Worm (Caenorhabditis elegans) whole organism, L4 larva: ENCODE measurements around the gene sng-1.
A peak's percentile ranks its signal among the peaks of the same experiment; 100 is the strongest.

ENCODE experiments used
- D1046.2 ChIP-seq: fragments of 200-800 bp; sonication (Bioruptor generic); IDR thresholded peaks from 2 replicates; pipeline ENCODE4 v1.3.6; 2022; ENCODE audit warnings: missing genetic modification characterization, missing compliant biosample characterization
- F10B5.3 ChIP-seq: sonication (generic microtip); optimal IDR thresholded peaks from 2 replicates; lab custom pipeline; 2016; ENCODE audit warnings: mild to moderate bottlenecking, missing genetic modification characterization, missing compliant biosample characterization
- F37D6.2 ChIP-seq: sonication (generic microtip); optimal IDR thresholded peaks from 2 replicates; lab custom pipeline; 2016; ENCODE audit warnings: mild to moderate bottlenecking, missing genetic modification characterization, missing compliant biosample characterization
- F44E2.7 ChIP-seq: fragments of 200-800 bp; sonication (Bioruptor generic); IDR thresholded peaks from 2 replicates; pipeline ENCODE4 v2.1.2; 2022; ENCODE audit warnings: missing genetic modification characterization, missing compliant biosample characterization
- R02D3.7 ChIP-seq: fragments of 150-350 bp; sonication (generic microtip); optimal IDR thresholded peaks from 3 replicates; lab custom pipeline; 2014; ENCODE audit warnings: missing biosample characterization, missing genetic modification characterization
- T20F7.1 ChIP-seq: fragments of 200-800 bp; sonication (Bioruptor generic); optimal IDR thresholded peaks from 2 replicates; lab custom pipeline; 2018; ENCODE audit warnings: mild to moderate bottlenecking, missing genetic modification characterization, missing compliant biosample characterization
- T26A8.4 ChIP-seq: fragments of 200-800 bp; sonication (Bioruptor generic); IDR thresholded peaks from 2 replicates; pipeline ENCODE4 v1.3.6; 2022; ENCODE audit warnings: missing genetic modification characterization, missing compliant biosample characterization
- Y105C5A.15 ChIP-seq: fragments of 200-800 bp; sonication (Bioruptor generic); IDR thresholded peaks from 2 replicates; pipeline ENCODE4 v1.3.6; 2022; ENCODE audit warnings: missing genetic modification characterization, missing compliant biosample characterization
- Y5F2A.4 ChIP-seq: fragments of 200-800 bp; sonication (Bioruptor generic); optimal IDR thresholded peaks from 2 replicates; lab custom pipeline; 2018; ENCODE audit warnings: mild to moderate bottlenecking, missing genetic modification characterization, missing compliant biosample characterization
- Y75B8A.6 ChIP-seq: fragments of 200-800 bp; sonication (Bioruptor generic); IDR thresholded peaks from 2 replicates; pipeline ENCODE4 v1.3.6; 2022; ENCODE audit warnings: missing genetic modification reagents, missing genetic modification characterization, missing compliant biosample characterization
- ZK337.2 ChIP-seq: fragments of 200-800 bp; sonication (Bioruptor generic); IDR thresholded peaks from 2 replicates; pipeline ENCODE4 v1.3.6; 2022; ENCODE audit warnings: missing genetic modification reagents, missing genetic modification characterization, missing compliant biosample characterization
- ZK546.5 ChIP-seq, 2 experiments: sonication (generic microtip); optimal IDR thresholded peaks; 2 replicates each; lab custom pipeline; 2017; ENCODE audit warnings: missing biosample characterization in 2 of 2, missing genetic modification characterization in 2 of 2
- aha-1 ChIP-seq: fragments of 150-350 bp; peaks from one replicate; lab custom pipeline; 2014; ENCODE audit warnings: missing biosample characterization, missing genetic modification characterization
- ama-1 ChIP-seq: fragments of 150-350 bp; optimal IDR thresholded peaks from 2 replicates; lab custom pipeline; 2014; ENCODE audit warnings: inconsistent platforms, mixed read lengths
- ceh-28 ChIP-seq: fragments of 150-350 bp; optimal IDR thresholded peaks from 2 replicates; lab custom pipeline; 2014; ENCODE audit warnings: missing biosample characterization, missing genetic modification reagents, missing genetic modification characterization
- cey-2 ChIP-seq: sonication (generic microtip); optimal IDR thresholded peaks from 3 replicates; lab custom pipeline; 2017; ENCODE audit warnings: missing genetic modification characterization, mild to moderate bottlenecking, missing compliant biosample characterization, antibody characterized with exemption, borderline replicate concordance; ENCODE audit not compliant: insufficient read depth
- daf-12 ChIP-seq: fragments of 150-350 bp; optimal IDR thresholded peaks from 2 replicates; lab custom pipeline; 2014; ENCODE audit warnings: missing biosample characterization, missing genetic modification reagents, missing genetic modification characterization
- daf-16 ChIP-seq, 3 experiments: sonication (generic microtip); optimal IDR thresholded peaks; 2 replicates each; lab custom pipeline; 2016 to 2017; ENCODE audit warnings: missing genetic modification characterization in 3 of 3, missing genetic modification reagents in 3 of 3, mild to moderate bottlenecking in 2 of 3, missing compliant biosample characterization in 2 of 3, missing biosample characterization in 1 of 3, moderate library complexity in 1 of 3
- daf-19 ChIP-seq: fragments of 200-800 bp; sonication (Bioruptor generic); conservative IDR thresholded peaks from 2 replicates; pipeline ENCODE4 v1.3.6; 2022; ENCODE audit warnings: missing genetic modification characterization, missing compliant biosample characterization
- dmd-6 ChIP-seq: fragments of 200-800 bp; sonication (Bioruptor generic); IDR thresholded peaks from 2 replicates; pipeline ENCODE4 v1.3.6; 2022; ENCODE audit warnings: missing genetic modification reagents, missing genetic modification characterization, missing compliant biosample characterization
- duxl-1 ChIP-seq: sonication (generic microtip); optimal IDR thresholded peaks from 2 replicates; lab custom pipeline; 2016; ENCODE audit warnings: mild to moderate bottlenecking, missing genetic modification characterization, moderate library complexity, missing compliant biosample characterization; ENCODE audit not compliant: poor library complexity
- dve-1 ChIP-seq: sonication (generic microtip); optimal IDR thresholded peaks from 2 replicates; lab custom pipeline; 2017; ENCODE audit warnings: antibody characterized with exemption, mild to moderate bottlenecking, missing genetic modification characterization, missing compliant biosample characterization; ENCODE audit not compliant: insufficient read depth
- fkh-10 ChIP-seq: fragments of 150-350 bp; optimal IDR thresholded peaks from 2 replicates; lab custom pipeline; 2014; ENCODE audit warnings: missing biosample characterization, missing genetic modification reagents, missing genetic modification characterization
- fos-1 ChIP-seq: fragments of 150-350 bp; optimal IDR thresholded peaks from 2 replicates; lab custom pipeline; 2014; ENCODE audit warnings: missing biosample characterization, missing genetic modification characterization
- gei-8 ChIP-seq: fragments of 200-800 bp; sonication (Bioruptor generic); optimal IDR thresholded peaks from 2 replicates; lab custom pipeline; 2018; ENCODE audit warnings: mild to moderate bottlenecking, missing genetic modification characterization, missing compliant biosample characterization
- hlh-11 ChIP-seq: fragments of 200-800 bp; sonication (Bioruptor generic); optimal IDR thresholded peaks from 2 replicates; lab custom pipeline; 2018; ENCODE audit warnings: mild to moderate bottlenecking, missing genetic modification characterization, missing compliant biosample characterization
- hlh-30 ChIP-seq: sonication (generic microtip); optimal IDR thresholded peaks from 2 replicates; lab custom pipeline; 2017; ENCODE audit warnings: antibody characterized with exemption, mild to moderate bottlenecking, missing genetic modification characterization, missing compliant biosample characterization; ENCODE audit not compliant: insufficient read depth
- hmg-1.1 ChIP-seq: fragments of 200-800 bp; sonication (Bioruptor generic); IDR thresholded peaks from 2 replicates; pipeline ENCODE4 v1.3.6; 2022; ENCODE audit warnings: missing genetic modification reagents, missing genetic modification characterization, missing compliant biosample characterization
- lin-1 ChIP-seq: fragments of 200-800 bp; sonication (Bioruptor generic); IDR thresholded peaks from 2 replicates; pipeline ENCODE4 v1.3.6; 2022; ENCODE audit warnings: missing genetic modification reagents, missing genetic modification characterization, missing compliant biosample characterization
- lin-39 ChIP-seq: fragments of 150-350 bp; optimal IDR thresholded peaks from 2 replicates; lab custom pipeline; 2014; ENCODE audit warnings: missing biosample characterization, missing genetic modification reagents, missing genetic modification characterization
- lsy-2 ChIP-seq, 2 experiments: fragments of 150-350 bp in 1 of 2; sonication (generic microtip) in 1 of 2; optimal IDR thresholded peaks; 2 replicates each; lab custom pipeline; 2014 to 2017; ENCODE audit warnings: missing biosample characterization in 2 of 2, missing genetic modification characterization in 2 of 2
- madf-9 ChIP-seq: fragments of 200-800 bp; sonication (Bioruptor generic); conservative IDR thresholded peaks from 2 replicates; pipeline ENCODE4 v1.3.6; 2022; ENCODE audit warnings: missing genetic modification reagents, missing genetic modification characterization, missing compliant biosample characterization
- mdt-29 ChIP-seq: fragments of 200-800 bp; sonication (Bioruptor generic); IDR thresholded peaks from 2 replicates; pipeline ENCODE4 v1.3.6; 2022; ENCODE audit warnings: missing genetic modification reagents, missing genetic modification characterization, missing compliant biosample characterization
- mxl-3 ChIP-seq: fragments of 200-800 bp; sonication (Bioruptor generic); optimal IDR thresholded peaks from 2 replicates; lab custom pipeline; 2018; ENCODE audit warnings: mild to moderate bottlenecking, missing genetic modification characterization, missing compliant biosample characterization
- nhr-111 ChIP-seq: fragments of 200-800 bp; sonication (Bioruptor generic); optimal IDR thresholded peaks from 2 replicates; lab custom pipeline; 2018; ENCODE audit warnings: mild to moderate bottlenecking, missing genetic modification characterization, missing compliant biosample characterization
- nhr-28 ChIP-seq: fragments of 150-350 bp; optimal IDR thresholded peaks from 2 replicates; lab custom pipeline; 2014; ENCODE audit warnings: missing biosample characterization, missing genetic modification characterization
- nhr-41 ChIP-seq: fragments of 200-800 bp; sonication (Bioruptor generic); IDR thresholded peaks from 2 replicates; pipeline ENCODE4 v1.3.6; 2022; ENCODE audit warnings: missing genetic modification reagents, missing genetic modification characterization, missing compliant biosample characterization
- nhr-48 ChIP-seq: sonication (generic microtip); optimal IDR thresholded peaks from 2 replicates; lab custom pipeline; 2016; ENCODE audit warnings: mild to moderate bottlenecking, missing genetic modification characterization, missing compliant biosample characterization
- pha-4 ChIP-seq, 2 experiments: fragments of 150-350 bp in 1 of 2; fragments of 200-800 bp in 1 of 2; sonication (Bioruptor generic) in 1 of 2; IDR thresholded peaks in 1 of 2; optimal IDR thresholded peaks in 1 of 2; 2 replicates each; pipeline versions ENCODE4 v1.3.6 to Lab custom; 2014 to 2022; ENCODE audit warnings: missing genetic modification characterization in 2 of 2, missing genetic modification reagents in 2 of 2, missing biosample characterization in 1 of 2, missing compliant biosample characterization in 1 of 2
- pqm-1 ChIP-seq: sonication (generic microtip); optimal IDR thresholded peaks from 2 replicates; lab custom pipeline; 2017; ENCODE audit warnings: missing biosample characterization, missing genetic modification characterization
- sdz-12 ChIP-seq: fragments of 200-800 bp; sonication (Bioruptor generic); optimal IDR thresholded peaks from 2 replicates; lab custom pipeline; 2018; ENCODE audit warnings: mild to moderate bottlenecking, missing genetic modification characterization, missing compliant biosample characterization
- set-16 ChIP-seq: fragments of 200-800 bp; sonication (Bioruptor generic); IDR thresholded peaks from 2 replicates; pipeline ENCODE4 v1.3.6; 2022; ENCODE audit warnings: missing genetic modification reagents, missing genetic modification characterization, missing compliant biosample characterization
- skn-1 ChIP-seq: fragments of 150-350 bp; optimal IDR thresholded peaks from 2 replicates; lab custom pipeline; 2014; ENCODE audit warnings: missing biosample characterization, missing genetic modification characterization
- snpc-1.2 ChIP-seq: fragments of 200-800 bp; sonication (Bioruptor generic); IDR thresholded peaks from 2 replicates; pipeline ENCODE4 v1.3.6; 2022; ENCODE audit warnings: missing genetic modification reagents, missing genetic modification characterization, missing compliant biosample characterization
- spr-3 ChIP-seq: fragments of 200-800 bp; sonication (Bioruptor generic); optimal IDR thresholded peaks from 2 replicates; lab custom pipeline; 2018; ENCODE audit warnings: mild to moderate bottlenecking, missing genetic modification characterization, missing compliant biosample characterization
- vab-7 ChIP-seq: fragments of 200-800 bp; sonication (Bioruptor generic); IDR thresholded peaks from 2 replicates; pipeline ENCODE4 v1.3.6; 2022; ENCODE audit warnings: missing genetic modification reagents, missing genetic modification characterization, missing compliant biosample characterization
- ztf-7 ChIP-seq: fragments of 150-350 bp; optimal IDR thresholded peaks from 2 replicates; lab custom pipeline; 2014; ENCODE audit warnings: missing biosample characterization, missing genetic modification characterization

sng-1 gene

DNA sequence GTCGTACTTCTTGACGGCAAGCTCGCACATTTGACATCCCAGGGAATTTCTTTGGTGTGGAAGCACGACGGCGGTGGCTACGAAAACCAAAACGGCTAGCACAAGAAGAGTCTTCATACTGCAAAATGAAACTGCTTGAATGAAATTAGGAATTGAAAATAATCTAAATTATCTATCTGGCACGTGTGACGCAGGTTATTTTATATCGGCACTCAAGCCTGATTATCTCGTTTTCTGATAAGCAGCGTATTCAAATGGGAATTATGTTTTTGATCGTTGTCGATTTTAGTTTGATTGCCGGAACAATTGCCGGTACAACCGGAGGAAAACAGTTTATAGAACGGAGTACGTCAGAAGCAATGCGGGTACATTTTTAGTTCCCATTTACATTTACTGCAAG, 8.8 kb upstream of the sng-1 start, which contains the start of gene spp-4:
Gene spp-4 (minus strand): TSS at position 118 of the 400 bp plus-strand sequence.
- TF ChIP-seq vab-7 (GFP tag; lab: Robert Waterston, UW), result no peak
- no peak for TF ChIP-seq daf-16 (GFP tag; optimal IDR thresholded peaks at IDR 0.05; lab: Kevin White, UChicago)
- TF ChIP-seq daf-16 (tag; optimal IDR thresholded peaks at IDR 0.05; lab: Kevin White, UChicago), result peak; percentile 78
- peak; percentile 62 for TF ChIP-seq dmd-6 (GFP tag; lab: Robert Waterston, UW)
- TF ChIP-seq ceh-28 (tag; lab: Kevin White, UChicago), result no peak
- peak; percentile 3 for TF ChIP-seq hlh-11 (tag; lab: Kevin White, UChicago)

DNA sequence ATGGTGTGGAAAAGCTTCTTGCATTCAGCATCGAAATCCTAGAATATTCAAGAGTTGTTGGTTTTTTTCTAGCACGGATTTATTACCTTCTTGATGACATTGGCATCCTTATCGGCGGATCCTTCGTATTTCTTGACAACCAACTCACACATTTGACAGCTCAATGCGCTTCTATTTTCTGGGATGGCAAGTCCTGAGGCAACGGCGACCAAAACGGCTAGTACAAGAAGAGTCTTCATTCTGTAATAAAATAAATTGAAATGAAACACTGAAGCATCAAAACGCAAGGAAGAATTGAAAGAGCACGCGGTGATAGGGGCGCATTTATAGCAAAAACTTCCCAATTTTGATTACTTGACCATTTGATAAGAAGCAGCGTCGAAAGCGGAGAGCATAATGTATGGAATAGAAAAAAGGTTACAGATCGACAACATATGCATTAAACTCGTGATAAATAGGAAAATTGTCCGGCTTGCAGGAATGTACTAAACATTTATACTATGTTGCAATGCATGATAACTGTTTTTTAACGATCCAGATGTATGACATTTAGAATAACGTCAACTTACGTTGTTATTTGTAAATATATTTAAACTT, 7.2 kb upstream of the sng-1 start, which contains the start of gene spp-5:
Gene spp-5 (minus strand): TSS at position 240 of the 597 bp plus-strand sequence.
- no peak for TF ChIP-seq F37D6.2 (tag; lab: Kevin White, UChicago)
- TF ChIP-seq Y5F2A.4, result no peak
- no peak for TF ChIP-seq set-16
- TF ChIP-seq vab-7 (GFP tag; lab: Robert Waterston, UW), result no peak
- TF ChIP-seq Y75B8A.6 (GFP tag; lab: Robert Waterston, UW), result no peak
- no peak for TF ChIP-seq daf-19 (GFP tag; lab: Robert Waterston, UW)
- TF ChIP-seq ama-1 (lab: Kevin White, UChicago), result peak; percentile 79
- TF ChIP-seq ztf-7 (tag; lab: Kevin White, UChicago), result no peak
- no peak for TF ChIP-seq nhr-111 (GFP tag; lab: Kevin White, UChicago)
- 0 out of 2 replicates have a peak, but pooled peaks have one; percentile 9 for TF ChIP-seq T26A8.4 (GFP tag; lab: Robert Waterston, UW)
- TF ChIP-seq T20F7.1 (GFP tag; lab: Kevin White, UChicago), result peak; percentile 55
- TF ChIP-seq fos-1 (tag; lab: Kevin White, UChicago), result no peak
- no peak for TF ChIP-seq spr-3 (GFP tag; lab: Kevin White, UChicago)
- no peak for TF ChIP-seq hmg-1.1 (GFP tag; lab: Robert Waterston, UW)
- no peak for TF ChIP-seq lin-39 (tag; lab: Kevin White, UChicago)
- no peak for TF ChIP-seq Y105C5A.15
- no peak for TF ChIP-seq duxl-1
- no peak for TF ChIP-seq F44E2.7 (GFP tag; lab: Robert Waterston, UW)
- no peak for TF ChIP-seq pha-4 (GFP tag; IDR thresholded peaks at IDR 0.05; lab: Robert Waterston, UW)
- TF ChIP-seq pha-4 (tag; optimal IDR thresholded peaks at IDR 0.05; lab: Kevin White, UChicago), result no peak
- no peak for TF ChIP-seq R02D3.7 (tag; lab: Kevin White, UChicago)
- no peak for TF ChIP-seq sdz-12
- TF ChIP-seq skn-1 (tag; lab: Kevin White, UChicago), result no peak
- TF ChIP-seq D1046.2 (GFP tag; lab: Robert Waterston, UW), result no peak
- no peak for TF ChIP-seq ZK546.5 (tag; optimal IDR thresholded peaks at IDR 0.05; lab: Kevin White, UChicago)
- TF ChIP-seq nhr-28 (tag; lab: Kevin White, UChicago), result peak; percentile 77
- no peak for TF ChIP-seq fkh-10
- peak; percentile 53 for TF ChIP-seq hlh-30 (tag; lab: Kevin White, UChicago)
- no peak for TF ChIP-seq ZK337.2 (GFP tag; lab: Robert Waterston, UW)
- peak; percentile 86 for TF ChIP-seq pqm-1 (tag; lab: Kevin White, UChicago)
- TF ChIP-seq hlh-11 (tag; lab: Kevin White, UChicago), result peak; percentile 86
- no peak for TF ChIP-seq mdt-29 (GFP tag; lab: Robert Waterston, UW)
- peak; percentile 23 for TF ChIP-seq nhr-48 (tag; lab: Kevin White, UChicago)
- peak; percentile 77 for TF ChIP-seq mxl-3 (GFP tag; lab: Kevin White, UChicago)
- TF ChIP-seq gei-8 (GFP tag; lab: Kevin White, UChicago), result no peak
- TF ChIP-seq daf-12 (tag; lab: Kevin White, UChicago), result no peak
- TF ChIP-seq snpc-1.2 (GFP tag; lab: Robert Waterston, UW), result no peak
- TF ChIP-seq lin-1 (GFP tag; lab: Robert Waterston, UW), result 0 out of 2 replicates have a peak, but pooled peaks have one; percentile 12
- TF ChIP-seq nhr-41 (GFP tag; lab: Robert Waterston, UW), result no peak
- TF ChIP-seq cey-2 (tag; lab: Kevin White, UChicago), result no peak
- TF ChIP-seq F10B5.3 (tag; lab: Kevin White, UChicago), result no peak
- TF ChIP-seq dve-1 (tag; lab: Kevin White, UChicago), result peak; percentile 76
- TF ChIP-seq aha-1 (tag; lab: Kevin White, UChicago), result peak; percentile 89
- TF ChIP-seq madf-9 (GFP tag; lab: Robert Waterston, UW), result no peak
- no peak for TF ChIP-seq lsy-2 (tag; optimal IDR thresholded peaks at IDR 0.05; lab: Kevin White, UChicago)
